Worm (Caenorhabditis elegans): ENCODE data around the gene Y48A6B.7.
A peak's percentile ranks its signal among the peaks of the same experiment; 100 is the strongest.

DNA sequence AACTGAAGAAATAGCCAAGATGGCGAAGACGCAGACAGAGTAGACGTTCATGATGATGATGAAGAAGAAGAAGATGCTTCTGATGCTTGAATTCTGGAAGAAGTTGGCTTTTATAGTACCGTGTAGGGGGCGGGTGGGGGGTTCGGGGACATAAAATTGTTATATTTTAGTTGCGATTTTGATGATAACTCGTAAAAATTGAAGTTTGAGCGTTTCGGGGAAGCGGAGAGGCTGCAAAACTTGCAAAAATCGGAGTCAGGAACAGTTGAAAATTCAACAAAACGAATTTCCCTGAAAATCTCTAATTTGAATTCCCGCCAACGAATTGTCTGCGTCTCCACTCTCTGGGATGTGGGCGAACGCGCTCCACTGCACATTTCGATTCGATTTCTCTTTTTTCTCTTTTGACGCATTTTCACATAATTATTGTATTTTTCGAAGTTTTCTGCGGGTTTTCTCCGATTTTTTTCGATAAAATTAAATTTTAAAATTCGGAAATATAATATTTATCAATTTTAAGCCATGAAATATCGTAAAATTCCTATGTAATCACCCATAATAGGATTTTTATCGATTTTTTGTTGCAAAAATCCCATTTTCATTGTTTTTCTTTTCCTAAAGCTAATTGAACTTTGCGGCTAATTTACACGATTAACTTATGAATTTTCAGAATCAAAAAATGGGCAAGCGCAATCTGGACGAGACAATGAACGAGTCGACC, 18.7 kb downstream of the Y48A6B.7 start, which contains the start of the genes fipr-17 and Y48A6B.3:
- TF ChIP-seq hlh-1 (tag; optimal IDR thresholded peaks at IDR 0.05) (peak; percentile 3), ceh-43 (GFP tag; optimal IDR thresholded peaks at IDR 0.05) (no peak), blmp-1 (tag; optimal IDR thresholded peaks at IDR 0.05) (peak; percentile 36), unc-62 (GFP tag; optimal IDR thresholded peaks at IDR 0.05) (peak; percentile 6), snpc-4 (tag; optimal IDR thresholded peaks at IDR 0.05) (no peak), nhr-28 (tag; optimal IDR thresholded peaks at IDR 0.05) (no peak), unc-39 (tag; optimal IDR thresholded peaks at IDR 0.05) (no peak), ham-2 (GFP tag; optimal IDR thresholded peaks at IDR 0.05) (no peak), mep-1 (tag; optimal IDR thresholded peaks at IDR 0.05) (peak; percentile 91), ces-1 (GFP tag; optimal IDR thresholded peaks at IDR 0.05) (peak; percentile 87), nhr-76 (tag; optimal IDR thresholded peaks at IDR 0.05) (no peak)

All from whole organism, mixed stage, embryonic.